Worm (Caenorhabditis elegans) whole organism, L4 larva: ENCODE results near the gene folt-1.

Source experiments
- D1046.2 ChIP-seq: fragments of 200-800 bp; sonication (Bioruptor generic); IDR thresholded peaks from 2 replicates; pipeline ENCODE4 v1.3.6; 2022; ENCODE audit warnings: missing genetic modification characterization, missing compliant biosample characterization
- F37D6.2 ChIP-seq: sonication (generic microtip); optimal IDR thresholded peaks from 2 replicates; lab custom pipeline; 2016; ENCODE audit warnings: mild to moderate bottlenecking, missing genetic modification characterization, missing compliant biosample characterization
- T20F7.1 ChIP-seq: fragments of 200-800 bp; sonication (Bioruptor generic); optimal IDR thresholded peaks from 2 replicates; lab custom pipeline; 2018; ENCODE audit warnings: mild to moderate bottlenecking, missing genetic modification characterization, missing compliant biosample characterization
- T26A8.4 ChIP-seq: fragments of 200-800 bp; sonication (Bioruptor generic); IDR thresholded peaks from 2 replicates; pipeline ENCODE4 v1.3.6; 2022; ENCODE audit warnings: missing genetic modification characterization, missing compliant biosample characterization
- aha-1 ChIP-seq: fragments of 150-350 bp; peaks from one replicate; lab custom pipeline; 2014; ENCODE audit warnings: missing biosample characterization, missing genetic modification characterization
- ceh-28 ChIP-seq: fragments of 150-350 bp; optimal IDR thresholded peaks from 2 replicates; lab custom pipeline; 2014; ENCODE audit warnings: missing biosample characterization, missing genetic modification reagents, missing genetic modification characterization
- ceh-44 ChIP-seq: fragments of 200-800 bp; sonication (Bioruptor generic); IDR thresholded peaks from 2 replicates; pipeline ENCODE4 v1.3.6; 2022; ENCODE audit warnings: missing genetic modification reagents, missing genetic modification characterization, missing compliant biosample characterization
- ceh-62 ChIP-seq: sonication (generic microtip); optimal IDR thresholded peaks from 2 replicates; lab custom pipeline; 2017; ENCODE audit warnings: missing biosample characterization, missing genetic modification characterization
- ces-1 ChIP-seq: fragments of 150-350 bp; sonication (generic microtip); optimal IDR thresholded peaks from 4 replicates; lab custom pipeline; 2014; ENCODE audit warnings: missing biosample characterization, missing genetic modification reagents, missing genetic modification characterization
- cey-2 ChIP-seq: sonication (generic microtip); optimal IDR thresholded peaks from 3 replicates; lab custom pipeline; 2017; ENCODE audit warnings: missing genetic modification characterization, mild to moderate bottlenecking, missing compliant biosample characterization, antibody characterized with exemption, borderline replicate concordance; ENCODE audit not compliant: insufficient read depth
- daf-16 ChIP-seq, 3 experiments: sonication (generic microtip); optimal IDR thresholded peaks; 2 replicates each; lab custom pipeline; 2016 to 2017; ENCODE audit warnings: missing genetic modification characterization in 3 of 3, missing genetic modification reagents in 3 of 3, mild to moderate bottlenecking in 2 of 3, missing compliant biosample characterization in 2 of 3, missing biosample characterization in 1 of 3, moderate library complexity in 1 of 3
- daf-19 ChIP-seq: fragments of 200-800 bp; sonication (Bioruptor generic); conservative IDR thresholded peaks from 2 replicates; pipeline ENCODE4 v1.3.6; 2022; ENCODE audit warnings: missing genetic modification characterization, missing compliant biosample characterization
- daf-8 ChIP-seq: fragments of 200-800 bp; sonication (Bioruptor generic); IDR thresholded peaks from 2 replicates; pipeline ENCODE4 v1.3.6; 2022; ENCODE audit warnings: missing genetic modification characterization, missing compliant biosample characterization
- dmd-6 ChIP-seq: fragments of 200-800 bp; sonication (Bioruptor generic); IDR thresholded peaks from 2 replicates; pipeline ENCODE4 v1.3.6; 2022; ENCODE audit warnings: missing genetic modification reagents, missing genetic modification characterization, missing compliant biosample characterization
- dve-1 ChIP-seq: sonication (generic microtip); optimal IDR thresholded peaks from 2 replicates; lab custom pipeline; 2017; ENCODE audit warnings: antibody characterized with exemption, mild to moderate bottlenecking, missing genetic modification characterization, missing compliant biosample characterization; ENCODE audit not compliant: insufficient read depth
- fkh-10 ChIP-seq: fragments of 150-350 bp; optimal IDR thresholded peaks from 2 replicates; lab custom pipeline; 2014; ENCODE audit warnings: missing biosample characterization, missing genetic modification reagents, missing genetic modification characterization
- gei-8 ChIP-seq: fragments of 200-800 bp; sonication (Bioruptor generic); optimal IDR thresholded peaks from 2 replicates; lab custom pipeline; 2018; ENCODE audit warnings: mild to moderate bottlenecking, missing genetic modification characterization, missing compliant biosample characterization
- hif-1 ChIP-seq, 2 experiments: sonication (generic microtip); optimal IDR thresholded peaks; 2 replicates each; lab custom pipeline; 2016 to 2017; ENCODE audit warnings: missing compliant biosample characterization in 2 of 2, missing genetic modification characterization in 2 of 2, missing genetic modification reagents in 2 of 2, missing genotype in 2 of 2, mild to moderate bottlenecking in 1 of 2
- hlh-11 ChIP-seq: fragments of 200-800 bp; sonication (Bioruptor generic); optimal IDR thresholded peaks from 2 replicates; lab custom pipeline; 2018; ENCODE audit warnings: mild to moderate bottlenecking, missing genetic modification characterization, missing compliant biosample characterization
- hlh-30 ChIP-seq: sonication (generic microtip); optimal IDR thresholded peaks from 2 replicates; lab custom pipeline; 2017; ENCODE audit warnings: antibody characterized with exemption, mild to moderate bottlenecking, missing genetic modification characterization, missing compliant biosample characterization; ENCODE audit not compliant: insufficient read depth
- hmg-1.1 ChIP-seq: fragments of 200-800 bp; sonication (Bioruptor generic); IDR thresholded peaks from 2 replicates; pipeline ENCODE4 v1.3.6; 2022; ENCODE audit warnings: missing genetic modification reagents, missing genetic modification characterization, missing compliant biosample characterization
- lim-7 ChIP-seq: fragments of 200-800 bp; sonication (Bioruptor generic); IDR thresholded peaks from 2 replicates; pipeline ENCODE4 v1.3.6; 2022; ENCODE audit warnings: missing genetic modification characterization, missing compliant biosample characterization
- lin-15B ChIP-seq: fragments of 150-350 bp; sonication (generic microtip); optimal IDR thresholded peaks from 3 replicates; lab custom pipeline; 2014; ENCODE audit warnings: missing biosample characterization, missing genetic modification characterization
- lin-38 ChIP-seq: fragments of 200-800 bp; sonication (Bioruptor generic); IDR thresholded peaks from 2 replicates; pipeline ENCODE4 v1.3.6; 2022; ENCODE audit warnings: missing genetic modification reagents, missing genetic modification characterization, missing compliant biosample characterization
- lir-3 ChIP-seq: sonication (generic microtip); optimal IDR thresholded peaks from 2 replicates; lab custom pipeline; 2016; ENCODE audit warnings: mild to moderate bottlenecking, missing genetic modification characterization, missing compliant biosample characterization
- mdl-1 ChIP-seq, 2 experiments: fragments of 150-350 bp in 1 of 2; sonication (generic microtip) in 1 of 2; optimal IDR thresholded peaks; 2 replicates each; lab custom pipeline; 2014 to 2017; ENCODE audit warnings: missing biosample characterization in 2 of 2, missing genetic modification characterization in 2 of 2
- mep-1 ChIP-seq: fragments of 150-350 bp; sonication (generic microtip); optimal IDR thresholded peaks from 3 replicates; lab custom pipeline; 2014; ENCODE audit warnings: missing biosample characterization, missing genetic modification characterization
- mes-2 ChIP-seq: sonication (generic microtip); optimal IDR thresholded peaks from 2 replicates; lab custom pipeline; 2016; ENCODE audit warnings: missing genotype, mild to moderate bottlenecking, missing genetic modification characterization, missing compliant biosample characterization; ENCODE audit not compliant: poor library complexity, severe bottlenecking
- mxl-3 ChIP-seq: fragments of 200-800 bp; sonication (Bioruptor generic); optimal IDR thresholded peaks from 2 replicates; lab custom pipeline; 2018; ENCODE audit warnings: mild to moderate bottlenecking, missing genetic modification characterization, missing compliant biosample characterization
- nhr-10 ChIP-seq: fragments of 150-350 bp; optimal IDR thresholded peaks from 2 replicates; lab custom pipeline; 2014; ENCODE audit warnings: missing biosample characterization, missing genetic modification characterization
- nhr-11 ChIP-seq: fragments of 150-350 bp; optimal IDR thresholded peaks from 2 replicates; lab custom pipeline; 2014; ENCODE audit warnings: missing biosample characterization, missing genetic modification characterization
- nhr-111 ChIP-seq: fragments of 200-800 bp; sonication (Bioruptor generic); optimal IDR thresholded peaks from 2 replicates; lab custom pipeline; 2018; ENCODE audit warnings: mild to moderate bottlenecking, missing genetic modification characterization, missing compliant biosample characterization
- nhr-28 ChIP-seq: fragments of 150-350 bp; optimal IDR thresholded peaks from 2 replicates; lab custom pipeline; 2014; ENCODE audit warnings: missing biosample characterization, missing genetic modification characterization
- nhr-41 ChIP-seq: fragments of 200-800 bp; sonication (Bioruptor generic); IDR thresholded peaks from 2 replicates; pipeline ENCODE4 v1.3.6; 2022; ENCODE audit warnings: missing genetic modification reagents, missing genetic modification characterization, missing compliant biosample characterization
- nhr-48 ChIP-seq: sonication (generic microtip); optimal IDR thresholded peaks from 2 replicates; lab custom pipeline; 2016; ENCODE audit warnings: mild to moderate bottlenecking, missing genetic modification characterization, missing compliant biosample characterization
- saeg-2 ChIP-seq: fragments of 200-800 bp; sonication (Bioruptor generic); IDR thresholded peaks from 2 replicates; pipeline ENCODE4 v1.3.6; 2022; ENCODE audit warnings: missing genetic modification reagents, missing genetic modification characterization, missing compliant biosample characterization
- skn-1 ChIP-seq: fragments of 150-350 bp; optimal IDR thresholded peaks from 2 replicates; lab custom pipeline; 2014; ENCODE audit warnings: missing biosample characterization, missing genetic modification characterization
- snpc-4 ChIP-seq: fragments of 150-350 bp; optimal IDR thresholded peaks from 2 replicates; lab custom pipeline; 2014; ENCODE audit warnings: missing biosample characterization, missing genetic modification characterization
- spr-1 ChIP-seq: sonication (generic microtip); optimal IDR thresholded peaks from 2 replicates; lab custom pipeline; 2016; ENCODE audit warnings: mild to moderate bottlenecking, missing genetic modification characterization, missing compliant biosample characterization
- unc-39 ChIP-seq: sonication (generic microtip); optimal IDR thresholded peaks from 2 replicates; lab custom pipeline; 2017; ENCODE audit warnings: missing biosample characterization, missing genetic modification characterization
- unc-62 ChIP-seq, 3 experiments: fragments of 150-350 bp in 1 of 3; sonication (generic microtip); optimal IDR thresholded peaks in 2 of 3; peaks in 1 of 3; 1 replicate in 1 of 3; 2 replicates in 2 of 3; lab custom pipeline; 2014 to 2017; ENCODE audit warnings: missing biosample characterization in 3 of 3, missing genetic modification characterization in 3 of 3, missing genetic modification reagents in 3 of 3, missing genotype in 1 of 3
- zip-11 ChIP-seq: fragments of 200-800 bp; sonication (Bioruptor generic); IDR thresholded peaks from 2 replicates; pipeline ENCODE4 v1.3.6; 2022; ENCODE audit warnings: missing genetic modification characterization, missing compliant biosample characterization
- zip-2 ChIP-seq: fragments of 150-350 bp; optimal IDR thresholded peaks from 2 replicates; lab custom pipeline; 2014; ENCODE audit warnings: missing biosample characterization, missing genetic modification characterization
- ztf-7 ChIP-seq: fragments of 150-350 bp; optimal IDR thresholded peaks from 2 replicates; lab custom pipeline; 2014; ENCODE audit warnings: missing biosample characterization, missing genetic modification characterization

folt-1 gene

ce11 chrV:11133516-11133915 lies 7.8 kb upstream of the folt-1 start:
- no peak for TF ChIP-seq hlh-30 (tag; lab: Kevin White, UChicago)

ce11 chrV:11134296-11134695 lies 7.0 kb upstream of the folt-1 start, which contains the start of gene glb-3:
TSS of gene glb-3 (plus strand) at chrV:11134596.
- TF ChIP-seq hlh-30 (tag; lab: Kevin White, UChicago) (no peak), snpc-4 (tag; lab: Kevin White, UChicago) (no peak), hmg-1.1 (GFP tag; lab: Robert Waterston, UW) (no peak), nhr-10 (tag; lab: Kevin White, UChicago) (no peak), ceh-28 (no peak), daf-8 (GFP tag; lab: Robert Waterston, UW) (no peak), lim-7 (no peak), lir-3 (tag; lab: Kevin White, UChicago) (no peak), saeg-2 (GFP tag; lab: Robert Waterston, UW) (no peak), spr-1 (tag; lab: Kevin White, UChicago) (no peak)

ce11 chrV:11140326-11140725 lies 953 bp upstream of the folt-1 start:
- TF ChIP-seq zip-2 (tag; lab: Kevin White, UChicago) (no peak), nhr-28 (tag; lab: Kevin White, UChicago) (peak; percentile 26), hlh-30 (tag; lab: Kevin White, UChicago) (peak; percentile 21), nhr-111 (GFP tag; lab: Kevin White, UChicago) (no peak), aha-1 (peak; percentile 73), lin-38 (GFP tag; lab: Robert Waterston, UW) (no peak), nhr-48 (tag; lab: Kevin White, UChicago) (no peak), dve-1 (peak; percentile 12), mdl-1 (tag; optimal IDR thresholded peaks at IDR 0.05; lab: Kevin White, UChicago) (peak in 1 of 2 experiments; percentile 48), nhr-11 (tag; lab: Kevin White, UChicago) (peak; percentile 20), dmd-6 (GFP tag; lab: Robert Waterston, UW) (0 out of 2 replicates have a peak, but pooled peaks have one; percentile 13), hlh-11 (tag; lab: Kevin White, UChicago) (peak; percentile 62), zip-11 (GFP tag; lab: Robert Waterston, UW) (no peak), skn-1 (no peak), daf-16 (GFP tag; optimal IDR thresholded peaks at IDR 0.05; lab: Kevin White, UChicago) (no peak), daf-16 (tag; optimal IDR thresholded peaks at IDR 0.05; lab: Kevin White, UChicago) (peak; percentile 40), mep-1 (peak; percentile 23), lin-15B (no peak), fkh-10 (GFP tag; lab: Kevin White, UChicago) (no peak), unc-62 (GFP tag; optimal IDR thresholded peaks at IDR 0.05 in 1 of 2; lab: Kevin White, UChicago) (no peak), unc-62 (tag; optimal IDR thresholded peaks at IDR 0.05; lab: Kevin White, UChicago) (no peak), nhr-41 (GFP tag; lab: Robert Waterston, UW) (no peak), ztf-7 (tag; lab: Kevin White, UChicago) (no peak), T26A8.4 (GFP tag; lab: Robert Waterston, UW) (no peak), mxl-3 (GFP tag; lab: Kevin White, UChicago) (peak; percentile 47), hif-1 (tag; optimal IDR thresholded peaks at IDR 0.05; lab: Kevin White, UChicago) (no peak), hmg-1.1 (GFP tag; lab: Robert Waterston, UW) (no peak)

ce11 chrV:11144694-11145093 lies 3.4 kb downstream of the folt-1 start, which contains the start of gene C06H2.7:
TSS of gene C06H2.7 (minus strand) at chrV:11144794.
- no peak for TF ChIP-seq cey-2 (tag; lab: Kevin White, UChicago)
- no peak for TF ChIP-seq daf-16 (GFP tag; optimal IDR thresholded peaks at IDR 0.05; lab: Kevin White, UChicago)
- no peak for TF ChIP-seq daf-16 (tag; optimal IDR thresholded peaks at IDR 0.05; lab: Kevin White, UChicago)
- TF ChIP-seq lim-7, result no peak
- TF ChIP-seq daf-19, result no peak
- no peak for TF ChIP-seq daf-8 (GFP tag; lab: Robert Waterston, UW)
- no peak for TF ChIP-seq gei-8 (GFP tag; lab: Kevin White, UChicago)
- TF ChIP-seq hif-1 (tag; optimal IDR thresholded peaks at IDR 0.05; lab: Kevin White, UChicago), result no peak
- TF ChIP-seq ceh-44 (GFP tag; lab: Robert Waterston, UW), result no peak
- no peak for TF ChIP-seq ceh-62
- TF ChIP-seq mes-2, result no peak
- no peak for TF ChIP-seq hlh-11 (tag; lab: Kevin White, UChicago)
- no peak for TF ChIP-seq ces-1 (GFP tag; lab: Kevin White, UChicago)
- no peak for TF ChIP-seq skn-1
- TF ChIP-seq D1046.2 (GFP tag; lab: Robert Waterston, UW), result no peak
- TF ChIP-seq F37D6.2 (tag; lab: Kevin White, UChicago), result no peak
- no peak for TF ChIP-seq saeg-2 (GFP tag; lab: Robert Waterston, UW)
- no peak for TF ChIP-seq T20F7.1 (GFP tag; lab: Kevin White, UChicago)
- no peak for TF ChIP-seq unc-39 (tag; lab: Kevin White, UChicago)
- TF ChIP-seq, all 104 proteins: peak for 0
